Worm (Caenorhabditis elegans): ENCODE measurements around the gene C50F4.6.

ce11 chrV:9588574-9588973, 42.7 kb downstream of the C50F4.6 start:
- TF ChIP-seq blmp-1 (tag; optimal IDR thresholded peaks at IDR 0.05) (no peak), ztf-11 (tag; optimal IDR thresholded peaks at IDR 0.05) (no peak), nhr-237 (tag; optimal IDR thresholded peaks at IDR 0.05) (no peak), sptf-1 (tag; optimal IDR thresholded peaks at IDR 0.05) (no peak), nhr-76 (tag; optimal IDR thresholded peaks at IDR 0.05) (no peak)
